Fruit fly (Drosophila melanogaster): ENCODE data around the gene comt.

comt gene

dm6 chrX:13283940-13284547 is 25.2 kb downstream of the comt start (continued):
- TF ChIP-seq Smox (GFP tag; optimal IDR thresholded peaks at IDR 0.05), result peak; percentile 43
- no peak for TF ChIP-seq cyc (GFP tag; optimal IDR thresholded peaks at IDR 0.05)
- no peak for TF ChIP-seq fkh (GFP tag; optimal IDR thresholded peaks at IDR 0.05)
- TF ChIP-seq CG8119 (GFP tag; IDR thresholded peaks at IDR 0.05), result no peak
- TF ChIP-seq CG8632 (GFP tag; optimal IDR thresholded peaks at IDR 0.05), result no peak
- TF ChIP-seq pdm3 (GFP tag; optimal IDR thresholded peaks at IDR 0.05), result peak; percentile 42
- TF ChIP-seq CG6276 (GFP tag; optimal IDR thresholded peaks at IDR 0.05), result no peak
- TF ChIP-seq esn (GFP tag; optimal IDR thresholded peaks at IDR 0.05), result peak; percentile 49
- no peak for TF ChIP-seq CG9139 (GFP tag; optimal IDR thresholded peaks at IDR 0.05)
- TF ChIP-seq CG6808 (GFP tag; optimal IDR thresholded peaks at IDR 0.05), result no peak

- TF ChIP-seq Hr39 (GFP tag; optimal IDR thresholded peaks at IDR 0.05) (no peak), net (GFP tag; optimal IDR thresholded peaks at IDR 0.05) (no peak), CG3032 (tag; optimal IDR thresholded peaks at IDR 0.05) (no peak), Smox (GFP tag; optimal IDR thresholded peaks at IDR 0.05) (no peak), Lpt (GFP tag; optimal IDR thresholded peaks at IDR 0.05) (no peak), Ets96B (tag; optimal IDR thresholded peaks at IDR 0.05) (no peak), achi (GFP tag; optimal IDR thresholded peaks at IDR 0.05) (no peak), CG6854 (GFP tag; optimal IDR thresholded peaks at IDR 0.05) (no peak), dsx (GFP tag; optimal IDR thresholded peaks at IDR 0.05; ENCODE audit: poor library complexity, severe bottlenecking) (no peak), spab (GFP tag; optimal IDR thresholded peaks at IDR 0.05) (no peak), fd85E (GFP tag; optimal IDR thresholded peaks at IDR 0.05) (no peak), acj6 (GFP tag; optimal IDR thresholded peaks at IDR 0.05) (no peak), esn (GFP tag; optimal IDR thresholded peaks at IDR 0.05) (no peak), Hr4 (GFP tag; optimal IDR thresholded peaks at IDR 0.05) (no peak), Blimp-1 (GFP tag; optimal IDR thresholded peaks at IDR 0.05) (no peak), CG4318 (GFP tag; optimal IDR thresholded peaks at IDR 0.05) (no peak), CG32006 (GFP tag; optimal IDR thresholded peaks at IDR 0.05) (no peak), CG6808 (GFP tag; optimal IDR thresholded peaks at IDR 0.05) (no peak), Met (GFP tag; optimal IDR thresholded peaks at IDR 0.05) (no peak), ss (GFP tag; optimal IDR thresholded peaks at IDR 0.05) (no peak), CG6276 (GFP tag; optimal IDR thresholded peaks at IDR 0.05) (peak; percentile 20), CG15336 (GFP tag; IDR thresholded peaks at IDR 0.05) (peak; percentile 41; the same call in 1 of the 2 replicates), vri (GFP tag; optimal IDR thresholded peaks at IDR 0.05) (peak; percentile 64), topi (GFP tag; optimal IDR thresholded peaks at IDR 0.05) (no peak), OdsH (GFP tag; optimal IDR thresholded peaks at IDR 0.05) (no peak), CG6163 (GFP tag; IDR thresholded peaks at IDR 0.05) (0 out of 3 replicates have a peak, but pooled peaks have one; percentile 47), fkh (GFP tag; optimal IDR thresholded peaks at IDR 0.05) (peak; percentile 56), pdm3 (GFP tag; optimal IDR thresholded peaks at IDR 0.05) (no peak), CG10669 (GFP tag; optimal IDR thresholded peaks at IDR 0.05) (no peak), cyc (GFP tag; optimal IDR thresholded peaks at IDR 0.05) (no peak), eg (GFP tag; IDR thresholded peaks at IDR 0.05) (peak; percentile 53; the same call in 2 of the 3 replicates), Eip78C (GFP tag) (peak; percentile 39)
Observed at dm6 chrX:13284548-13284974, 25.7 kb downstream of the comt start.

dm6 chrX:13285001-13285748 is 26.4 kb downstream of the comt start, which contains the start of the genes HDAC4 and CG15743:
Gene HDAC4, minus strand, starts transcription at chrX:13285632.
Gene CG15743, plus strand, starts transcription at chrX:13285707.
- TF ChIP-seq CG3032 (tag; optimal IDR thresholded peaks at IDR 0.05) (no peak), net (GFP tag; optimal IDR thresholded peaks at IDR 0.05) (no peak), CG8319 (GFP tag; optimal IDR thresholded peaks at IDR 0.05) (no peak), CG6276 (GFP tag; optimal IDR thresholded peaks at IDR 0.05) (peak; percentile 3), pdm3 (GFP tag; optimal IDR thresholded peaks at IDR 0.05) (no peak), Eip78C (GFP tag) (peak; percentile 71), Sox102F (GFP tag; optimal IDR thresholded peaks at IDR 0.05) (no peak), Hr4 (GFP tag; optimal IDR thresholded peaks at IDR 0.05) (no peak), OdsH (GFP tag; optimal IDR thresholded peaks at IDR 0.05) (no peak), CG6808 (GFP tag; optimal IDR thresholded peaks at IDR 0.05) (peak; percentile 29), Eip75B (GFP tag; optimal IDR thresholded peaks at IDR 0.05) (no peak), Hr38 (GFP tag; optimal IDR thresholded peaks at IDR 0.05) (no peak), CG16779 (tag; optimal IDR thresholded peaks at IDR 0.05) (peak; percentile 40), CG6163 (GFP tag; IDR thresholded peaks at IDR 0.05) (peak; percentile 45; the same call in 1 of the 3 replicates), Sox15 (GFP tag; optimal IDR thresholded peaks at IDR 0.05) (no peak), Smox (GFP tag; optimal IDR thresholded peaks at IDR 0.05) (no peak), Ets96B (tag; optimal IDR thresholded peaks at IDR 0.05) (peak; percentile 27), CG10669 (GFP tag; optimal IDR thresholded peaks at IDR 0.05) (no peak), esn (GFP tag; optimal IDR thresholded peaks at IDR 0.05) (peak; percentile 56), CG4318 (GFP tag; optimal IDR thresholded peaks at IDR 0.05) (no peak), Sox14 (GFP tag; optimal IDR thresholded peaks at IDR 0.05) (peak; percentile 5), topi (GFP tag; optimal IDR thresholded peaks at IDR 0.05) (peak; percentile 35), dsx (GFP tag; optimal IDR thresholded peaks at IDR 0.05; ENCODE audit: poor library complexity, severe bottlenecking) (peak; percentile 1), Gug (GFP tag; IDR thresholded peaks at IDR 0.05) (no peak), ss (GFP tag; optimal IDR thresholded peaks at IDR 0.05) (peak; percentile 28 to 45)
